Worm (Caenorhabditis elegans) whole organism, L4 larva: ENCODE data around the gene F35H12.6.
"Not testable (repeated sequence)": the region's sequence is repeated elsewhere in the genome, so short reads cannot be mapped to it uniquely, and the experiment has no call there.

ENCODE experiments used
- D1046.2 ChIP-seq: fragments of 200-800 bp; sonication (Bioruptor generic); IDR thresholded peaks from 2 replicates; pipeline ENCODE4 v1.3.6; 2022; ENCODE audit warnings: missing genetic modification characterization, missing compliant biosample characterization
- F44E2.7 ChIP-seq: fragments of 200-800 bp; sonication (Bioruptor generic); IDR thresholded peaks from 2 replicates; pipeline ENCODE4 v2.1.2; 2022; ENCODE audit warnings: missing genetic modification characterization, missing compliant biosample characterization
- R02D3.7 ChIP-seq: fragments of 150-350 bp; sonication (generic microtip); optimal IDR thresholded peaks from 3 replicates; lab custom pipeline; 2014; ENCODE audit warnings: missing biosample characterization, missing genetic modification characterization
- Y75B8A.6 ChIP-seq: fragments of 200-800 bp; sonication (Bioruptor generic); IDR thresholded peaks from 2 replicates; pipeline ENCODE4 v1.3.6; 2022; ENCODE audit warnings: missing genetic modification reagents, missing genetic modification characterization, missing compliant biosample characterization
- ZK337.2 ChIP-seq: fragments of 200-800 bp; sonication (Bioruptor generic); IDR thresholded peaks from 2 replicates; pipeline ENCODE4 v1.3.6; 2022; ENCODE audit warnings: missing genetic modification reagents, missing genetic modification characterization, missing compliant biosample characterization
- aha-1 ChIP-seq: fragments of 150-350 bp; peaks from one replicate; lab custom pipeline; 2014; ENCODE audit warnings: missing biosample characterization, missing genetic modification characterization
- ceh-62 ChIP-seq: sonication (generic microtip); optimal IDR thresholded peaks from 2 replicates; lab custom pipeline; 2017; ENCODE audit warnings: missing biosample characterization, missing genetic modification characterization
- daf-16 ChIP-seq, 3 experiments: sonication (generic microtip); optimal IDR thresholded peaks; 2 replicates each; lab custom pipeline; 2016 to 2017; ENCODE audit warnings: missing genetic modification characterization in 3 of 3, missing genetic modification reagents in 3 of 3, mild to moderate bottlenecking in 2 of 3, missing compliant biosample characterization in 2 of 3, missing biosample characterization in 1 of 3, moderate library complexity in 1 of 3
- daf-8 ChIP-seq: fragments of 200-800 bp; sonication (Bioruptor generic); IDR thresholded peaks from 2 replicates; pipeline ENCODE4 v1.3.6; 2022; ENCODE audit warnings: missing genetic modification characterization, missing compliant biosample characterization
- dmd-6 ChIP-seq: fragments of 200-800 bp; sonication (Bioruptor generic); IDR thresholded peaks from 2 replicates; pipeline ENCODE4 v1.3.6; 2022; ENCODE audit warnings: missing genetic modification reagents, missing genetic modification characterization, missing compliant biosample characterization
- dmd-8 ChIP-seq: fragments of 200-800 bp; sonication (Bioruptor generic); IDR thresholded peaks from 2 replicates; pipeline ENCODE4 v1.3.6; 2022; ENCODE audit warnings: missing genetic modification characterization, missing compliant biosample characterization
- dpl-1 ChIP-seq: fragments of 150-350 bp; optimal IDR thresholded peaks from 2 replicates; lab custom pipeline; 2014; ENCODE audit warnings: missing biosample characterization, missing genetic modification reagents, missing genetic modification characterization
- egl-43 ChIP-seq: fragments of 200-800 bp; sonication (Bioruptor generic); IDR thresholded peaks from 2 replicates; pipeline ENCODE4 v1.3.6; 2022; ENCODE audit warnings: missing genetic modification reagents, missing genetic modification characterization, missing compliant biosample characterization
- hmg-1.1 ChIP-seq: fragments of 200-800 bp; sonication (Bioruptor generic); IDR thresholded peaks from 2 replicates; pipeline ENCODE4 v1.3.6; 2022; ENCODE audit warnings: missing genetic modification reagents, missing genetic modification characterization, missing compliant biosample characterization
- lin-15B ChIP-seq: fragments of 150-350 bp; sonication (generic microtip); optimal IDR thresholded peaks from 3 replicates; lab custom pipeline; 2014; ENCODE audit warnings: missing biosample characterization, missing genetic modification characterization
- lin-38 ChIP-seq: fragments of 200-800 bp; sonication (Bioruptor generic); IDR thresholded peaks from 2 replicates; pipeline ENCODE4 v1.3.6; 2022; ENCODE audit warnings: missing genetic modification reagents, missing genetic modification characterization, missing compliant biosample characterization
- lin-39 ChIP-seq: fragments of 150-350 bp; optimal IDR thresholded peaks from 2 replicates; lab custom pipeline; 2014; ENCODE audit warnings: missing biosample characterization, missing genetic modification reagents, missing genetic modification characterization
- lir-3 ChIP-seq: sonication (generic microtip); optimal IDR thresholded peaks from 2 replicates; lab custom pipeline; 2016; ENCODE audit warnings: mild to moderate bottlenecking, missing genetic modification characterization, missing compliant biosample characterization
- madf-9 ChIP-seq: fragments of 200-800 bp; sonication (Bioruptor generic); conservative IDR thresholded peaks from 2 replicates; pipeline ENCODE4 v1.3.6; 2022; ENCODE audit warnings: missing genetic modification reagents, missing genetic modification characterization, missing compliant biosample characterization
- mdt-29 ChIP-seq: fragments of 200-800 bp; sonication (Bioruptor generic); IDR thresholded peaks from 2 replicates; pipeline ENCODE4 v1.3.6; 2022; ENCODE audit warnings: missing genetic modification reagents, missing genetic modification characterization, missing compliant biosample characterization
- nhr-102 ChIP-seq: sonication (generic microtip); optimal IDR thresholded peaks from 2 replicates; lab custom pipeline; 2016; ENCODE audit warnings: mild to moderate bottlenecking, missing genetic modification characterization, moderate library complexity, missing compliant biosample characterization
- nhr-25 ChIP-seq: sonication (generic microtip); optimal IDR thresholded peaks from 2 replicates; lab custom pipeline; 2017; ENCODE audit warnings: missing genetic modification characterization, mild to moderate bottlenecking, missing compliant biosample characterization, antibody characterized with exemption, moderate library complexity, borderline replicate concordance; ENCODE audit not compliant: insufficient read depth
- nhr-28 ChIP-seq: fragments of 150-350 bp; optimal IDR thresholded peaks from 2 replicates; lab custom pipeline; 2014; ENCODE audit warnings: missing biosample characterization, missing genetic modification characterization
- nhr-48 ChIP-seq: sonication (generic microtip); optimal IDR thresholded peaks from 2 replicates; lab custom pipeline; 2016; ENCODE audit warnings: mild to moderate bottlenecking, missing genetic modification characterization, missing compliant biosample characterization
- nhr-6 ChIP-seq: fragments of 150-350 bp; optimal IDR thresholded peaks from 2 replicates; lab custom pipeline; 2014; ENCODE audit warnings: missing biosample characterization, missing genetic modification characterization
- rbr-2 ChIP-seq: sonication (generic microtip); optimal IDR thresholded peaks from 2 replicates; lab custom pipeline; 2016; ENCODE audit warnings: missing genotype, missing genetic modification characterization, missing compliant biosample characterization
- sdz-12 ChIP-seq: fragments of 200-800 bp; sonication (Bioruptor generic); optimal IDR thresholded peaks from 2 replicates; lab custom pipeline; 2018; ENCODE audit warnings: mild to moderate bottlenecking, missing genetic modification characterization, missing compliant biosample characterization
- set-16 ChIP-seq: fragments of 200-800 bp; sonication (Bioruptor generic); IDR thresholded peaks from 2 replicates; pipeline ENCODE4 v1.3.6; 2022; ENCODE audit warnings: missing genetic modification reagents, missing genetic modification characterization, missing compliant biosample characterization
- skn-1 ChIP-seq: fragments of 150-350 bp; optimal IDR thresholded peaks from 2 replicates; lab custom pipeline; 2014; ENCODE audit warnings: missing biosample characterization, missing genetic modification characterization
- unc-62 ChIP-seq, 3 experiments: fragments of 150-350 bp in 1 of 3; sonication (generic microtip); optimal IDR thresholded peaks in 2 of 3; peaks in 1 of 3; 1 replicate in 1 of 3; 2 replicates in 2 of 3; lab custom pipeline; 2014 to 2017; ENCODE audit warnings: missing biosample characterization in 3 of 3, missing genetic modification characterization in 3 of 3, missing genetic modification reagents in 3 of 3, missing genotype in 1 of 3
- zip-11 ChIP-seq: fragments of 200-800 bp; sonication (Bioruptor generic); IDR thresholded peaks from 2 replicates; pipeline ENCODE4 v1.3.6; 2022; ENCODE audit warnings: missing genetic modification characterization, missing compliant biosample characterization
- ztf-7 ChIP-seq: fragments of 150-350 bp; optimal IDR thresholded peaks from 2 replicates; lab custom pipeline; 2014; ENCODE audit warnings: missing biosample characterization, missing genetic modification characterization

The F35H12.6 gene

ce11 chrX:876935-877334 lies 36.2 kb upstream of the F35H12.6 start, which contains the start of gene ZC13.1 (continued):
- peak; percentile 61 for TF ChIP-seq rbr-2
- no peak for TF ChIP-seq D1046.2 (GFP tag; lab: Robert Waterston, UW)
- TF ChIP-seq nhr-48, result no peak
- TF ChIP-seq daf-16 (GFP tag; optimal IDR thresholded peaks at IDR 0.05; lab: Kevin White, UChicago), result no peak
- TF ChIP-seq daf-16 (tag; optimal IDR thresholded peaks at IDR 0.05; lab: Kevin White, UChicago), result peak; percentile 64
- no peak for TF ChIP-seq set-16 (GFP tag; lab: Robert Waterston, UW)
- TF ChIP-seq skn-1 (tag; lab: Kevin White, UChicago), result no peak
- no peak for TF ChIP-seq lin-39 (tag; lab: Kevin White, UChicago)
- no peak for TF ChIP-seq nhr-102
- peak; percentile 80 for TF ChIP-seq hmg-1.1
- TF ChIP-seq, all 104 proteins: peak for 27

- TF ChIP-seq nhr-6 (tag; lab: Kevin White, UChicago) (no peak), aha-1 (tag; lab: Kevin White, UChicago) (peak; percentile 6), unc-62 (GFP tag; optimal IDR thresholded peaks at IDR 0.05 in 1 of 2; lab: Kevin White, UChicago) (peak in 1 of 2 experiments; percentile 66), unc-62 (tag; optimal IDR thresholded peaks at IDR 0.05; lab: Kevin White, UChicago) (no peak), daf-16 (GFP tag; optimal IDR thresholded peaks at IDR 0.05; lab: Kevin White, UChicago) (no peak), daf-16 (tag; optimal IDR thresholded peaks at IDR 0.05; lab: Kevin White, UChicago) (no peak), nhr-28 (tag; lab: Kevin White, UChicago) (no peak), F44E2.7 (no peak)
Observed at ce11 chrX:880367-880766, 32.7 kb upstream of the F35H12.6 start, which contains the start of gene ZC13.2. ZC13.2 (plus strand) TSS chrX:880667.

- TF ChIP-seq dpl-1 (GFP tag; lab: Kevin White, UChicago) (no peak), nhr-25 (tag; lab: Kevin White, UChicago) (no peak), ZK337.2 (no peak), ztf-7 (no peak), ceh-62 (tag; lab: Kevin White, UChicago) (no peak), R02D3.7 (tag; lab: Kevin White, UChicago) (no peak), zip-11 (GFP tag; lab: Robert Waterston, UW) (no peak), rbr-2 (no peak), dmd-8 (no peak), madf-9 (no peak), daf-8 (no peak), unc-62 (GFP tag; optimal IDR thresholded peaks at IDR 0.05 in 1 of 2; lab: Kevin White, UChicago) (no peak), unc-62 (tag; optimal IDR thresholded peaks at IDR 0.05; lab: Kevin White, UChicago) (no peak), mdt-29 (no peak), lin-15B (tag; lab: Kevin White, UChicago) (no peak), lir-3 (tag; lab: Kevin White, UChicago) (no peak)
Observed at ce11 chrX:888294-888693, 24.8 kb upstream of the F35H12.6 start, which contains the start of gene mam-1. mam-1 (minus strand) TSS chrX:888394.

ce11 chrX:892537-892936 lies 20.6 kb upstream of the F35H12.6 start:
- TF ChIP-seq egl-43 (GFP tag; lab: Robert Waterston, UW) (0 out of 2 replicates have a peak, but pooled peaks have one; percentile 52), set-16 (GFP tag; lab: Robert Waterston, UW) (peak; percentile 64), daf-16 (GFP tag; optimal IDR thresholded peaks at IDR 0.05; lab: Kevin White, UChicago) (peak in 1 of 2 experiments; percentile 7)
- not testable (repeated sequence) for TF ChIP-seq daf-16 (tag; optimal IDR thresholded peaks at IDR 0.05; lab: Kevin White, UChicago)

- TF ChIP-seq dmd-6 (GFP tag; lab: Robert Waterston, UW), result no peak
- TF ChIP-seq unc-62 (GFP tag; optimal IDR thresholded peaks at IDR 0.05 in 1 of 2; lab: Kevin White, UChicago), result no peak
- TF ChIP-seq unc-62 (tag; optimal IDR thresholded peaks at IDR 0.05; lab: Kevin White, UChicago), result no peak
- TF ChIP-seq sdz-12, result no peak
- no peak for TF ChIP-seq Y75B8A.6 (GFP tag; lab: Robert Waterston, UW)
- TF ChIP-seq lin-38 (GFP tag; lab: Robert Waterston, UW), result no peak
Observed at ce11 chrX:897948-898347, 15.1 kb upstream of the F35H12.6 start, which contains the start of gene mab-7. mab-7 (minus strand) TSS chrX:898048.
